Worm (Caenorhabditis elegans): ENCODE measurements around the gene srh-55.

DNA sequence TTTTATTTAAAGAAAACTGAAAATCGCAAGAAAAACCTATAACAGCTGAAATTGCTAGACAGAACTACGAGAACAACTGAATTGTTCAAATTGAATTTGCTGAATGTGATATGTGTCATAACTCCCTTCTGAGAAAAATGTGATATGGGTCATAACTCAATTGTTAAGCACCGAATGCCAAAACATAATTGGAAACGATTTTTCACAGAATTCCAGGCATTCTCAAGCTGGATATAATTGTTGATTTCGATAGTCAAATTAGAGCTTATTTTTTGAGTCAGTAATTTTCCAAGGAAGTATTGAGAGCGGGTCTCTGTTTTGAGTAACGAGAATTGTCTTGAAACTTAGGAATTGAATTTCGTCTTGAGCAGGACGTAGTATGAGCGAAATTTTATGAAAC is 28.5 kb downstream of the srh-55 start:
- TF ChIP-seq tbx-2 (tag; optimal IDR thresholded peaks at IDR 0.05) (no peak), ceh-14 (tag; optimal IDR thresholded peaks at IDR 0.05) (no peak), pqm-1 (tag; optimal IDR thresholded peaks at IDR 0.05) (no peak), unc-55 (GFP tag; optimal IDR thresholded peaks at IDR 0.05) (no peak), npax-4 (tag; optimal IDR thresholded peaks at IDR 0.05) (no peak), T23F11.4 (GFP tag; optimal IDR thresholded peaks at IDR 0.05) (no peak), pha-4 (tag; optimal IDR thresholded peaks at IDR 0.05) (no peak)
